Fruit fly (Drosophila melanogaster) whole organism, larva: ENCODE data around the gene CG34325.
A peak's percentile ranks its signal among the peaks of the same experiment; 100 is the strongest.

ENCODE experiments used
- noc ChIP-seq: fragments of 200-800 bp; sonication (Bioruptor generic); optimal IDR thresholded peaks from 3 replicates; lab custom pipeline; 2019; ENCODE audit warnings: missing biosample characterization, mild to moderate bottlenecking, missing genetic modification characterization, moderate library complexity

The CG34325 gene

dm6 chrX:16721168-16721567 lies at the start of gene CG34325, which contains the start of gene CG32572:
Gene CG34325, minus strand, starts transcription at chrX:16721411.
Gene CG32572, plus strand, starts transcription at chrX:16721183.
- no peak for TF ChIP-seq noc (tag; lab: Kevin White, UChicago)

dm6 chrX:16768770-16769169 lies 47.6 kb upstream of the CG34325 start:
- TF ChIP-seq noc (tag; lab: Kevin White, UChicago), result no peak

- TF ChIP-seq noc (tag; lab: Kevin White, UChicago), result no peak
Observed at dm6 chrX:16766868-16767431, 45.7 kb upstream of the CG34325 start.

- no peak for TF ChIP-seq noc (tag; lab: Kevin White, UChicago)
Observed at dm6 chrX:16765809-16766208, 44.6 kb upstream of the CG34325 start.

DNA sequence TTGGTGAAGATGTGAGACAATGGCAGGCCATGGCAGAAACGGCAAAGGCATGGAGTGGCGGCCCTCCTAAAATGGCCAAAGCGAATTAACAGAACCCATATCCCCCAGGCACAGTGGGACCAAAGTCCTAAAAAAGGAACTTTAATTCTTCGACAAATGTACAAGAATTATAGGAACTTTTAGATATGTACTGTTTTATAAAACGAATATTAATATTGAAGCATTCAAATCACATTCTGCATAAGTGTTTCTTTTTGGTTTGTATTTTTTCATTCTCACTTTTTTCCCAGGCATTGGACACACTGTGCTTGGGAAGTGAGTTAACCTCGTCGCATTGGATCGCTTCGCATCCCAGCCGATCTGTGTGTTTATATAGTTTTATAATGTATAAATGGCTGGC lies 43.7 kb upstream of the CG34325 start:
- TF ChIP-seq noc (tag; lab: Kevin White, UChicago), result no peak

dm6 chrX:16761531-16761930 lies 40.3 kb upstream of the CG34325 start:
- TF ChIP-seq noc (tag; lab: Kevin White, UChicago), result no peak

dm6 chrX:16760542-16760941 lies 39.3 kb upstream of the CG34325 start:
- no peak for TF ChIP-seq noc (tag; lab: Kevin White, UChicago)

DNA sequence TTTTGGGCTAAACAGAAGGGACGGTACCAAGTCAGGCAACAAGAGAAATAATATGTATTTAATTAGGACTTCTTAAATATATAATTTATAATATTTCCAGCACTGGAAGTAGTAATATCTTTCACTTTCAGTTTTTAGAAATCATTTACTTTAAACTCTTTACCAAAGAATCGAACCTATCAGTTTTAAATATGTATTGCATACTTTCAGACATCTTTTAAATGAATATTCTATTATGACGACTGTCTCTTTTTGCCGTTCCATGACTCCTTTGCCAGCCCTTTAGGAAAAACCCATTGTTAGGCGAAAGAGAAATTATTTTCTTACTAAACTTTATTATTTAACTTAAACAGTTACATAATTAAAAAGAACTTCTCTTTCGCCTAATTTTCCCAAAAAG lies 36.4 kb upstream of the CG34325 start:
- no peak for TF ChIP-seq noc (tag; lab: Kevin White, UChicago)

dm6 chrX:16753066-16753465 lies 31.9 kb upstream of the CG34325 start:
- TF ChIP-seq noc (tag; lab: Kevin White, UChicago), result no peak

- TF ChIP-seq noc (tag; lab: Kevin White, UChicago), result peak; percentile 56
Observed at dm6 chrX:16751579-16752156, 30.5 kb upstream of the CG34325 start, which contains the start of gene goe. Gene goe, minus strand, starts transcription at chrX:16751910.

DNA sequence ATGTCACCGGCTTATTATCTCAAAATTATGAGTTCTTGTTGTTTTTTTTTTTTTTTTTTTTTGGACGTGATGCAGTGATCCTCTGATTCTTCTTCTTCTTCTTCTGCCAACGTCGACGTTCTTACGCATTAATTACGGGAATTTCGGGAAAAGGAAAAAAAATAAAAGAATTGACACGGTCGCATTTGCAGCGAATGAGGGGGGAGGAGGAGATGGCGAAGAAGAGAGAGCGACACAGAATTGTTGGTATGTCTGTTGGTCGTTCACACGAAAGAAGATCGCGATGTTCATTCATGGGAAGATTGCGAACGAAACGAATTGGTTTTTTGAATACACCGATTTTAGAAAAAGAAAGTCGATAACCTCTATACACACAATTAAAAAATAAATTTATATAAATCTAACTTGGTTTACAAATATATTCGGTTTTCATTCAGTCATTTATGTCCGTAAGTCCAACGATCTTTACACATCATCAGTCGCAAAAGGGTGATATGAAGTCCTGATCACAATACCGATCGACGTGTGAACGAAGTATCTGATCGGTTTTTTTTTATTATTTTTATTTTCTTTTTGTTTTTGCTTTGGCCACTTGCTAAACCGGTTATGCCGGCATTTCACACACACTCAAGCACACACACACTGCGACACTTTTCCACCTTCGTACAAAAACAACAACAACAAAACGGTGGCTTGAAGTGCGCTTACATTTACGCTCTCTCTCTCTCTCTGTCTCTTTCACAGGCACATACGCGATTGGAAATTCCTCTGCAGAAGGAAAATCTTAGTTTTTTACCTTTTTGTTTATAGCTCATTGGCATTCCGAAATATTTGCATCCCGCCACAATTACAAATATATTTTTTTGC lies 29.7 kb upstream of the CG34325 start:
- peak; percentile 82 for TF ChIP-seq noc (tag; lab: Kevin White, UChicago)

- TF ChIP-seq noc (tag; lab: Kevin White, UChicago), result peak; percentile 68
Observed at dm6 chrX:16749324-16749723, 28.1 kb upstream of the CG34325 start.

DNA sequence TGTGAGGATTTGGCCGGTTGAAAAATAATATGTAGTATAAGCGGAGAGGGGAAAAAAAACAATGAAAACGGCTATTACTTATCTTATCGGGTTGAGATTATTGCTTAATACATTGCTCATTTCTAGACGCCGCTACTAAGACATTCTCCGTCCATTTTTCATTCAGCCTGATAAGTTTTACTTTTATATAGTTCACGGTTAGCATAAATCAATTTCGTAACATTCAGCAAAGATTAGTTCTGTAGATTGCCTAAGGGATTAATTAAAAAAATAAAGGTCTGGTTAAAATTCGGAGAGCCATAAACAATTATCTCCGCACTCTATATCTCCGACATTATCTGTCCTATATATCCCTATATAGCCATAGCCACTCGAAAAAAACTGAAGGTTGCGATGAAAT lies 26.3 kb upstream of the CG34325 start:
- peak; percentile 85 for TF ChIP-seq noc (tag; lab: Kevin White, UChicago)

dm6 chrX:16746824-16747223 lies 25.6 kb upstream of the CG34325 start:
- TF ChIP-seq noc (tag; lab: Kevin White, UChicago), result no peak

- no peak for TF ChIP-seq noc (tag; lab: Kevin White, UChicago)
Observed at dm6 chrX:16745942-16746341, 24.7 kb upstream of the CG34325 start.

- no peak for TF ChIP-seq noc (tag; lab: Kevin White, UChicago)
Observed at dm6 chrX:16744345-16744744, 23.1 kb upstream of the CG34325 start.
